Fruit fly (Drosophila melanogaster): ENCODE measurements around the gene CG5199.

DNA sequence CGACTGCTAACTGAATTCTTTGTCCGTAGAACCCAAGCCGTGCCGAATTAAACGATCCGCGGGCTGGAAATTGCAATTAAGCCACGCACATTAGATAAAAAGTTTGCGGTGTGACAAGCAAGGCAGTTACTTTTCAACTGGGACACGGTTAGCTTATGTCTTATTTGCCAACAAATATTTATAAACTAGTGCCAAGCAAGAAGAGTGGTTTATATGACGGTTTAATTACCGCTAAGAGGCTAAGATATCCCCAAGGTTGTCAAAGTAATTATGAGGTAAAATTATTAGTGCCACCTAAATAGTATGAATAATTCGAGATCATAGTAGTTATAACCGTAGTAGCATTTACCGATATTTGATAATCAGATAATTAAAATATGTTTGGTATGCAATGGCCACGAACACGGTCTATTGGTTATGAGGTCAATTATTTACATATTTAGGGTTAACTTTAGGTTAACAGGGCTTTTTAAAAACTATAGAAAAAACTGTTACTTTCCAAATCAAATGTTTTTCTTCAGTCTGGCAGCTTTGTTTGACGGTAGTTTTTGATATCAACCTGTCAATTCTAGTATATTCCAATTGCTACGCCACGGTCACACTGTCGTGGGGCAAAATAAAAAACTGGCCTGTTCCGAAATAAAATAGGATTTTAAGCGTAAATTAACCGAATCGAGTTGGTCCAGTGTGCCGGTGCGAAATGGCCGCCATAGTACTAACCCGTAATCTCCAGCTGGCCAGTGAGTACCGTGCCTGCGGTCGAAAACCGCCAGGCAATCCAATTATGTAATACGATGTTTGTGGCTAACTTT is 42.3 kb upstream of the CG5199 start, which contains the start of gene ZnT77C:
- TF ChIP-seq kay (GFP tag; ENCODE audit: borderline replicate concordance): no peak
- no peak for TF ChIP-seq tj (GFP tag; optimal IDR thresholded peaks at IDR 0.05)
- TF ChIP-seq cic (GFP tag; optimal IDR thresholded peaks at IDR 0.05): no peak
- no peak for TF ChIP-seq ovo (GFP tag; optimal IDR thresholded peaks at IDR 0.05)
- no peak for TF ChIP-seq Hr96 (GFP tag; optimal IDR thresholded peaks at IDR 0.05)
- no peak for TF ChIP-seq CG14711 (tag; optimal IDR thresholded peaks at IDR 0.05)
- TF ChIP-seq Clk (GFP tag; optimal IDR thresholded peaks at IDR 0.05): no peak
- no peak for TF ChIP-seq CG1620 (GFP tag; optimal IDR thresholded peaks at IDR 0.05)
- no peak for TF ChIP-seq CG7045 (GFP tag; optimal IDR thresholded peaks at IDR 0.05)
- TF ChIP-seq CG12768 (GFP tag; optimal IDR thresholded peaks at IDR 0.05): no peak
- TF ChIP-seq Mnt (GFP tag; optimal IDR thresholded peaks at IDR 0.05): no peak
- TF ChIP-seq toe (GFP tag; optimal IDR thresholded peaks at IDR 0.05): no peak
- no peak for TF ChIP-seq cnc (optimal IDR thresholded peaks at IDR 0.05)
